Fruit fly (Drosophila melanogaster) whole organism, prepupa: ENCODE results near the gene IFT57.

Experiments used
- Blimp-1 ChIP-seq: fragments of 200-800 bp; sonication (Bioruptor generic); optimal IDR thresholded peaks from 3 replicates; lab custom pipeline; 2017; ENCODE audit warnings: missing biosample characterization, missing genetic modification characterization, mild to moderate bottlenecking, moderate library complexity, missing genetic modification reagents
- CG11762 ChIP-seq: fragments of 200-800 bp; sonication (Bioruptor generic); optimal IDR thresholded peaks from 3 replicates; lab custom pipeline; 2016; ENCODE audit warnings: missing biosample characterization, missing genetic modification characterization; ENCODE audit not compliant: insufficient read depth
- CG1621 ChIP-seq: fragments of 200-800 bp; sonication (Bioruptor generic); optimal IDR thresholded peaks from 3 replicates; lab custom pipeline; 2018; ENCODE audit warnings: missing biosample characterization, mild to moderate bottlenecking, missing genetic modification characterization
- CG3032 ChIP-seq: fragments of 200-800 bp; optimal IDR thresholded peaks from 2 replicates; lab custom pipeline; 2019; ENCODE audit warnings: missing biosample characterization, mild to moderate bottlenecking, missing genetic modification characterization, moderate library complexity
- fd85E ChIP-seq: fragments of 200-800 bp; sonication (Bioruptor generic); optimal IDR thresholded peaks from 3 replicates; lab custom pipeline; 2016; ENCODE audit warnings: missing biosample characterization, missing genetic modification characterization
- vri ChIP-seq: fragments of 200-800 bp; sonication (Bioruptor generic); optimal IDR thresholded peaks from 3 replicates; lab custom pipeline; 2016; ENCODE audit warnings: missing biosample characterization, mild to moderate bottlenecking, missing genetic modification characterization

dm6 chr2L:3576520-3576919 is 45.9 kb downstream of the IFT57 start:
- TF ChIP-seq fd85E = no peak
- no peak for TF ChIP-seq CG1621 (tag; lab: Kevin White, UChicago)
- no peak for TF ChIP-seq CG11762 (GFP tag; lab: Kevin White, UChicago)
- no peak for TF ChIP-seq vri (GFP tag; lab: Kevin White, UChicago)
- TF ChIP-seq CG3032 (tag; lab: Kevin White, UChicago) = no peak
- no peak for TF ChIP-seq Blimp-1 (GFP tag; lab: Kevin White, UChicago)
